Worm (Caenorhabditis elegans) whole organism, L2 larva: ENCODE results near the gene clp-2.

Source experiments
- peb-1 ChIP-seq: fragments of 150-350 bp; optimal IDR thresholded peaks from 2 replicates; lab custom pipeline; 2014; ENCODE audit warnings: missing biosample characterization, missing genetic modification characterization
- unc-62 ChIP-seq: fragments of 150-350 bp; optimal IDR thresholded peaks from 2 replicates; lab custom pipeline; 2014; ENCODE audit warnings: missing biosample characterization, missing genetic modification reagents, missing genetic modification characterization

DNA sequence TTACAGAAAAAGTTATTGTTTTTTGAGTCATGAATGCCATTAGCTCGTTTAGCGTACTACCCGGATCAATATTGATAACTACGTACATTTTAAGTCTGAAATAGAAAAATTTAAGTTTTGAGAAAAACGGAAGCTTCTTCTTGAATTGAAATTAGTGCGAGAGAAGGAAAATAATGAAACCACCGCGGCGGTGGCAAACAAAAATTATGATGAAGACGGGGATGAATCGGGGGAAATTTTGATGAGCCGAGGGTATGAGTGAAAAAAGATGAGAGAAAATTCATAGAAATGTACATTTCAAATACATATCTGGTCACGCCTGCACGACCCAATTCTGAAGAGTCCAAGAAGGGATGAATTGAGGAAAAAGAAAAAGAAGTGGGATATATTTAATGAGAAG lies 38.6 kb downstream of the clp-2 start, which contains the start of gene T23F11.4:
- TF ChIP-seq peb-1 (tag; lab: Kevin White, UChicago) (no peak), unc-62 (GFP tag; lab: Kevin White, UChicago) (no peak)
